Fruit fly (Drosophila melanogaster) whole organism, wandering third instar larva: ENCODE data around the gene v.

Experiments used
- Abd-B ChIP-seq: fragments of >200 bp; optimal IDR thresholded peaks from 2 replicates; lab custom pipeline; 2017; ENCODE audit warnings: missing biosample characterization, missing genetic modification characterization
- Sp1 ChIP-seq: fragments of 200-800 bp; sonication (Bioruptor generic); optimal IDR thresholded peaks from 3 replicates; lab custom pipeline; 2019; ENCODE audit warnings: missing biosample characterization, mild to moderate bottlenecking, missing genetic modification characterization, moderate library complexity

dm6 chrX:10966978-10967731 is 43.4 kb downstream of the v start, which contains the start of gene C901:
- no peak for TF ChIP-seq Abd-B (GFP tag; lab: Kevin White, UChicago)
- no peak for TF ChIP-seq Sp1 (GFP tag; lab: Kevin White, UChicago)
